Worm (Caenorhabditis elegans) whole organism, young adult: ENCODE results near the gene F10G7.9.

Experiments
- B0035.1 ChIP-seq: sonication (generic microtip); optimal IDR thresholded peaks from 2 replicates; lab custom pipeline; 2016; ENCODE audit warnings: missing genetic modification characterization, mild to moderate bottlenecking, missing compliant biosample characterization, missing genotype, missing genetic modification reagents
- B0261.1 ChIP-seq: sonication (generic microtip); optimal IDR thresholded peaks from 2 replicates; lab custom pipeline; 2016; ENCODE audit warnings: mild to moderate bottlenecking, missing genetic modification characterization, moderate library complexity, missing compliant biosample characterization
- C06A6.2 ChIP-seq: fragments of 200-800 bp; sonication (Bioruptor generic); conservative IDR thresholded peaks from 2 replicates; pipeline ENCODE4 v1.3.6; 2022; ENCODE audit warnings: missing genetic modification characterization, missing compliant biosample characterization
- F55B11.4 ChIP-seq: sonication (generic microtip); optimal IDR thresholded peaks from 2 replicates; lab custom pipeline; 2016; ENCODE audit warnings: missing compliant biosample characterization, missing genetic modification characterization, borderline replicate concordance; ENCODE audit not compliant: insufficient read depth
- K11D2.4 ChIP-seq: fragments of 200-800 bp; sonication (Bioruptor generic); IDR thresholded peaks from 2 replicates; pipeline ENCODE4 v1.3.6; 2022; ENCODE audit warnings: missing genetic modification reagents, missing genetic modification characterization, missing compliant biosample characterization
- Y53F4B.3 ChIP-seq: fragments of 200-800 bp; sonication (Bioruptor generic); IDR thresholded peaks from 2 replicates; pipeline ENCODE4 v1.3.6; 2022; ENCODE audit warnings: missing genetic modification reagents, missing genetic modification characterization, missing compliant biosample characterization
- Y79H2A.3 ChIP-seq: fragments of 200-800 bp; sonication (Bioruptor generic); conservative IDR thresholded peaks from 2 replicates; pipeline ENCODE4 v1.3.6; 2022; ENCODE audit warnings: missing genetic modification reagents, missing genetic modification characterization, missing compliant biosample characterization
- athp-1 ChIP-seq: sonication (generic microtip); optimal IDR thresholded peaks from 2 replicates; lab custom pipeline; 2017; ENCODE audit warnings: mild to moderate bottlenecking, missing genetic modification characterization, missing compliant biosample characterization
- cebp-2 ChIP-seq: fragments of 200-800 bp; sonication (Bioruptor generic); IDR thresholded peaks from 2 replicates; pipeline ENCODE4 v1.3.6; 2022; ENCODE audit warnings: missing genetic modification characterization, missing compliant biosample characterization
- chd-7 ChIP-seq: sonication (generic microtip); optimal IDR thresholded peaks from 2 replicates; lab custom pipeline; 2016; ENCODE audit warnings: mild to moderate bottlenecking, missing genetic modification characterization, moderate library complexity, missing compliant biosample characterization
- dpff-1 ChIP-seq: sonication (generic microtip); optimal IDR thresholded peaks from 2 replicates; lab custom pipeline; 2017; ENCODE audit warnings: mild to moderate bottlenecking, missing genetic modification characterization, missing compliant biosample characterization
- hlh-12 ChIP-seq: sonication (generic microtip); optimal IDR thresholded peaks from 2 replicates; lab custom pipeline; 2016; ENCODE audit warnings: missing genetic modification characterization, missing compliant biosample characterization
- hmg-20 ChIP-seq: fragments of 200-800 bp; sonication (Bioruptor generic); IDR thresholded peaks from 2 replicates; pipeline ENCODE4 v1.3.6; 2022; ENCODE audit warnings: missing genetic modification reagents, missing genetic modification characterization, missing compliant biosample characterization
- hsf-1 ChIP-seq: fragments of 200-800 bp; sonication (Bioruptor generic); IDR thresholded peaks from 2 replicates; pipeline ENCODE4 v1.3.6; 2022; ENCODE audit warnings: missing genetic modification reagents, missing genetic modification characterization, missing compliant biosample characterization
- lag-1 ChIP-seq: fragments of 200-800 bp; sonication (Bioruptor generic); IDR thresholded peaks from 2 replicates; pipeline ENCODE4 v1.3.6; 2022; ENCODE audit warnings: missing genetic modification reagents, missing genetic modification characterization, missing compliant biosample characterization
- let-526 ChIP-seq: fragments of 200-800 bp; sonication (Bioruptor generic); IDR thresholded peaks from 2 replicates; pipeline ENCODE4 v1.3.6; 2022; ENCODE audit warnings: missing genetic modification reagents, missing genetic modification characterization, missing compliant biosample characterization
- lin-40 ChIP-seq: sonication (generic microtip); optimal IDR thresholded peaks from 2 replicates; lab custom pipeline; 2016; ENCODE audit warnings: missing genetic modification characterization, mild to moderate bottlenecking, missing compliant biosample characterization, missing genotype, missing genetic modification reagents
- lsy-27 ChIP-seq: sonication (generic microtip); optimal IDR thresholded peaks from 2 replicates; lab custom pipeline; 2017; ENCODE audit warnings: missing genetic modification characterization, mild to moderate bottlenecking, missing compliant biosample characterization, antibody characterized with exemption, missing genotype, borderline replicate concordance; ENCODE audit not compliant: insufficient read depth
- nfya-1 ChIP-seq: sonication (generic microtip); optimal IDR thresholded peaks from 2 replicates; lab custom pipeline; 2017; ENCODE audit warnings: antibody characterized with exemption, missing compliant biosample characterization, missing genetic modification characterization, borderline replicate concordance; ENCODE audit not compliant: insufficient read depth
- nhr-179 ChIP-seq: sonication (generic microtip); optimal IDR thresholded peaks from 2 replicates; lab custom pipeline; 2016; ENCODE audit warnings: mild to moderate bottlenecking, missing genetic modification characterization, missing compliant biosample characterization
- nhr-80 ChIP-seq: sonication (generic microtip); optimal IDR thresholded peaks from 2 replicates; lab custom pipeline; 2016; ENCODE audit warnings: missing genetic modification characterization, missing compliant biosample characterization
- pbrm-1 ChIP-seq: fragments of 200-800 bp; sonication (Bioruptor generic); IDR thresholded peaks from 2 replicates; pipeline ENCODE4 v1.3.6; 2022; ENCODE audit warnings: missing genetic modification reagents, missing genetic modification characterization, missing compliant biosample characterization
- snpc-1.1 ChIP-seq: sonication (generic microtip); optimal IDR thresholded peaks from 2 replicates; lab custom pipeline; 2017; ENCODE audit warnings: missing genetic modification characterization, mild to moderate bottlenecking, missing compliant biosample characterization, antibody characterized with exemption, moderate library complexity, missing genotype, missing genetic modification reagents; ENCODE audit not compliant: insufficient read depth
- snpc-1.3 ChIP-seq: sonication (generic microtip); optimal IDR thresholded peaks from 2 replicates; lab custom pipeline; 2017; ENCODE audit warnings: missing genetic modification characterization, mild to moderate bottlenecking, missing compliant biosample characterization, antibody characterized with exemption, moderate library complexity, missing genotype, missing genetic modification reagents; ENCODE audit not compliant: insufficient read depth
- somi-1 ChIP-seq: fragments of 200-800 bp; sonication (Bioruptor generic); optimal IDR thresholded peaks from 2 replicates; lab custom pipeline; 2018; ENCODE audit warnings: mild to moderate bottlenecking, missing genetic modification characterization, missing compliant biosample characterization
- tlf-1 ChIP-seq: fragments of 200-800 bp; sonication (Bioruptor generic); optimal IDR thresholded peaks from 2 replicates; lab custom pipeline; 2018; ENCODE audit warnings: mild to moderate bottlenecking, missing genetic modification characterization, missing compliant biosample characterization
- unc-130 ChIP-seq: sonication (generic microtip); optimal IDR thresholded peaks from 2 replicates; lab custom pipeline; 2016; ENCODE audit warnings: missing genetic modification reagents, missing genetic modification characterization, missing compliant biosample characterization
- ztf-18 ChIP-seq: sonication (generic microtip); optimal IDR thresholded peaks from 2 replicates; lab custom pipeline; 2016; ENCODE audit warnings: missing genotype, mild to moderate bottlenecking, missing genetic modification characterization, missing compliant biosample characterization
- ztf-26 ChIP-seq: sonication (generic microtip); optimal IDR thresholded peaks from 2 replicates; lab custom pipeline; 2017; ENCODE audit warnings: missing genetic modification characterization, missing compliant biosample characterization
- ztf-3 ChIP-seq: fragments of 200-800 bp; sonication (Bioruptor generic); optimal IDR thresholded peaks from 2 replicates; lab custom pipeline; 2018; ENCODE audit warnings: mild to moderate bottlenecking, missing genetic modification characterization, missing compliant biosample characterization

The F10G7.9 gene

ce11 chrII:4752257-4752728, 46.0 kb upstream of the F10G7.9 start, which contains the start of gene F41C3.1:
TSS of gene F41C3.1 (plus strand) at chrII:4752307.
- TF ChIP-seq let-526 (GFP tag; lab: Robert Waterston, UW) (no peak), hlh-12 (tag; lab: Kevin White, UChicago) (no peak), unc-130 (GFP tag; lab: Kevin White, UChicago) (no peak), B0261.1 (no peak), Y79H2A.3 (GFP tag; lab: Robert Waterston, UW) (no peak), Y53F4B.3 (GFP tag; lab: Robert Waterston, UW) (no peak), snpc-1.1 (tag; lab: Kevin White, UChicago) (no peak), F55B11.4 (no peak), C06A6.2 (GFP tag; lab: Robert Waterston, UW) (no peak), lag-1 (GFP tag; lab: Robert Waterston, UW) (no peak), athp-1 (tag; lab: Kevin White, UChicago) (no peak), lsy-27 (tag; lab: Kevin White, UChicago) (no peak)

ce11 chrII:4749581-4749980, 43.3 kb upstream of the F10G7.9 start, which contains the start of gene F41C3.2:
TSS of gene F41C3.2 (plus strand) at chrII:4749968.
- TF ChIP-seq K11D2.4 (GFP tag; lab: Robert Waterston, UW), result no peak
- no peak for TF ChIP-seq hmg-20 (GFP tag; lab: Robert Waterston, UW)

ce11 chrII:4748374-4748773, 42.1 kb upstream of the F10G7.9 start:
- no peak for TF ChIP-seq tlf-1
- peak; percentile 77 for TF ChIP-seq hsf-1
- no peak for TF ChIP-seq dpff-1
- peak; percentile 22 for TF ChIP-seq lin-40 (tag; lab: Kevin White, UChicago)
- TF ChIP-seq somi-1 (GFP tag; lab: Kevin White, UChicago), result peak; percentile 35
- peak; percentile 55 for TF ChIP-seq ztf-26 (tag; lab: Kevin White, UChicago)

- TF ChIP-seq hlh-12 (tag; lab: Kevin White, UChicago) (no peak), nhr-179 (tag; lab: Kevin White, UChicago) (no peak), snpc-1.3 (tag; lab: Kevin White, UChicago) (no peak), K11D2.4 (GFP tag; lab: Robert Waterston, UW) (no peak; the same call in 1 of the 2 replicates), nhr-80 (tag; lab: Kevin White, UChicago) (no peak), ztf-18 (no peak), pbrm-1 (GFP tag; lab: Robert Waterston, UW) (no peak)
- TF ChIP-seq, all 124 proteins: peak for 0
Observed at ce11 chrII:4747697-4748096, 41.4 kb upstream of the F10G7.9 start.

ce11 chrII:4747063-4747462, 40.8 kb upstream of the F10G7.9 start:
- TF ChIP-seq cebp-2 (GFP tag; lab: Robert Waterston, UW) (no peak), ztf-3 (GFP tag; lab: Kevin White, UChicago) (no peak), nfya-1 (tag; lab: Kevin White, UChicago) (no peak), B0035.1 (tag; lab: Kevin White, UChicago) (no peak), dpff-1 (no peak), chd-7 (tag; lab: Kevin White, UChicago) (no peak)
